Worm (Caenorhabditis elegans): ENCODE data around the gene dpl-1.

DNA sequence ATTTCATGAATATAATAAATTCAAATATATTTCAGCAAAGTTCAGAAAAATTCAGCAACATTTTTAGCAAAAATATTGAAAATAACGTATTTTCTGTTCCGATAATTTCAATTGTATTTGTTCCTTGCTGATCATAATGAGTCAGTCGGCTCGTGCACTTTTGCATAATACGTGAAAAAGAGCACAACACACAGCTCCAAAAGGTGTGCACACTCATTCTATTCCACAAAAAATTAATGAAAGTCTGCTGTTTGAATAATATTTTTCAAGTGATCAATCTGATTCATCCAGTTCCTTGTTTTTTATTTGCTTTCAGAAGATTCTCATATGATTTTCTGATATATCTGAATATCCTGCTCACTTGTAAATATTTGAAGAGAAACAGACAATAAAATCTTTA lies 15.4 kb upstream of the dpl-1 start:
- no peak for TF ChIP-seq nhr-237 (tag; optimal IDR thresholded peaks at IDR 0.05)
- TF ChIP-seq lsy-2 (tag; optimal IDR thresholded peaks at IDR 0.05) = no peak
- no peak for TF ChIP-seq nhr-28 (tag; optimal IDR thresholded peaks at IDR 0.05)
- no peak for TF ChIP-seq bed-3 (GFP tag; optimal IDR thresholded peaks at IDR 0.05)
- TF ChIP-seq pha-4 (tag; optimal IDR thresholded peaks at IDR 0.05) = no peak
- TF ChIP-seq elt-1 (tag; optimal IDR thresholded peaks at IDR 0.05; ENCODE audit: borderline replicate concordance, insufficient read depth) = no peak
- TF ChIP-seq snpc-4 (tag; optimal IDR thresholded peaks at IDR 0.05) = no peak
- TF ChIP-seq mep-1 (tag; optimal IDR thresholded peaks at IDR 0.05) = no peak
- TF ChIP-seq lin-13 (tag; optimal IDR thresholded peaks at IDR 0.05) = no peak
- no peak for TF ChIP-seq sptf-1 (tag; optimal IDR thresholded peaks at IDR 0.05)
- TF ChIP-seq blmp-1 (tag; optimal IDR thresholded peaks at IDR 0.05) = no peak
- TF ChIP-seq elt-3 (tag; optimal IDR thresholded peaks at IDR 0.05) = no peak
